Fruit fly (Drosophila melanogaster) whole organism, embryonic: ENCODE data around the gene CG13124.

Experiments
- Asciz ChIP-seq: fragments of 200-800 bp; sonication (Bioruptor generic); optimal IDR thresholded peaks from 2 replicates; lab custom pipeline; 2017; ENCODE audit warnings: missing biosample characterization, mild to moderate bottlenecking, missing genetic modification characterization, missing genetic modification reagents
- Atf3 ChIP-seq: fragments of 200-800 bp; sonication (Bioruptor generic); optimal IDR thresholded peaks from 3 replicates; lab custom pipeline; 2016; ENCODE audit warnings: missing biosample characterization, missing genetic modification characterization
- Awh ChIP-seq: fragments of 200-800 bp; sonication (Bioruptor generic); IDR thresholded peaks from 2 replicates; pipeline ENCODE4, ENCODE4 v1.3.6; 2022; ENCODE audit warnings: missing biosample characterization, missing genetic modification characterization
- Bdp1 ChIP-seq: fragments of 200-800 bp; sonication (Bioruptor generic); optimal IDR thresholded peaks from 3 replicates; lab custom pipeline; 2016; ENCODE audit warnings: missing biosample characterization, missing genetic modification characterization
- CG1024 ChIP-seq: fragments of 200-800 bp; sonication (Bioruptor generic); IDR thresholded peaks from 2 replicates; pipeline ENCODE4 v1.3.6; 2022; ENCODE audit warnings: missing biosample characterization, missing genetic modification characterization
- CG10274 ChIP-seq: fragments of 200-800 bp; sonication (Bioruptor generic); optimal IDR thresholded peaks from 3 replicates; lab custom pipeline; 2017; ENCODE audit warnings: missing biosample characterization, mild to moderate bottlenecking, missing genetic modification characterization
- CG10431 ChIP-seq: fragments of 200-800 bp; sonication (Bioruptor generic); optimal IDR thresholded peaks from 3 replicates; lab custom pipeline; 2018; ENCODE audit warnings: missing biosample characterization, mild to moderate bottlenecking, missing genetic modification characterization
- CG11723 ChIP-seq: fragments of 200-800 bp; sonication (Bioruptor generic); optimal IDR thresholded peaks from 2 replicates; lab custom pipeline; 2017; ENCODE audit warnings: missing biosample characterization, mild to moderate bottlenecking, missing genetic modification characterization
- CG13424 ChIP-seq: fragments of 200-800 bp; sonication (Bioruptor generic); optimal IDR thresholded peaks from 2 replicates; lab custom pipeline; 2019; ENCODE audit warnings: missing biosample characterization, mild to moderate bottlenecking, missing genetic modification characterization, moderate library complexity
- CG14050 ChIP-seq: fragments of 200-800 bp; sonication (Bioruptor generic); IDR thresholded peaks from 3 replicates; pipeline ENCODE4 v1.3.6; 2022; ENCODE audit warnings: missing biosample characterization, missing genetic modification characterization
- CG1602 ChIP-seq: fragments of 200-800 bp; sonication (Bioruptor generic); optimal IDR thresholded peaks from 3 replicates; lab custom pipeline; 2016; ENCODE audit warnings: missing biosample characterization, missing genetic modification characterization
- CG16813 ChIP-seq: fragments of 200-800 bp; sonication (Bioruptor generic); IDR thresholded peaks from 3 replicates; pipeline ENCODE4 v1.3.6; 2022; ENCODE audit warnings: missing biosample characterization, missing genetic modification characterization; ENCODE audit not compliant: partially characterized antibody
- CG1832 ChIP-seq: fragments of 200-800 bp; sonication (Bioruptor generic); optimal IDR thresholded peaks from 2 replicates; lab custom pipeline; 2017; ENCODE audit warnings: missing biosample characterization, mild to moderate bottlenecking, missing genetic modification characterization, inconsistent platforms
- CG2875 ChIP-seq: fragments of 200-800 bp; sonication (Bioruptor generic); optimal IDR thresholded peaks from 2 replicates; lab custom pipeline; 2017; ENCODE audit warnings: missing biosample characterization, mild to moderate bottlenecking, missing genetic modification characterization, missing genetic modification reagents
- CG30403 ChIP-seq: fragments of 200-800 bp; sonication (Bioruptor generic); optimal IDR thresholded peaks from 3 replicates; lab custom pipeline; 2016; ENCODE audit warnings: missing biosample characterization, missing genetic modification characterization
- CG30431 ChIP-seq: fragments of 200-800 bp; sonication (Bioruptor generic); optimal IDR thresholded peaks from 2 replicates; lab custom pipeline; 2017; ENCODE audit warnings: missing biosample characterization, missing genetic modification characterization
- CG31365 ChIP-seq: fragments of 200-800 bp; sonication (Bioruptor generic); optimal IDR thresholded peaks from 2 replicates; lab custom pipeline; 2018; ENCODE audit warnings: missing biosample characterization, mild to moderate bottlenecking, missing genetic modification characterization
- CG3847 ChIP-seq: fragments of 200-800 bp; sonication (Bioruptor generic); IDR thresholded peaks from 2 replicates; pipeline ENCODE4 v1.3.6; 2022; ENCODE audit warnings: missing biosample characterization, missing genetic modification characterization
- CG4820 ChIP-seq: fragments of 200-800 bp; sonication (Bioruptor generic); optimal IDR thresholded peaks from 3 replicates; lab custom pipeline; 2016; ENCODE audit warnings: missing biosample characterization, missing genetic modification characterization
- CG6654 ChIP-seq: fragments of 200-800 bp; sonication (Bioruptor generic); optimal IDR thresholded peaks from 2 replicates; lab custom pipeline; 2017; ENCODE audit warnings: missing biosample characterization, mild to moderate bottlenecking, missing genetic modification characterization
- CG7963 ChIP-seq: fragments of 200-800 bp; sonication (Bioruptor generic); IDR thresholded peaks from 3 replicates; pipeline ENCODE4 v1.3.6; 2022; ENCODE audit warnings: missing biosample characterization, missing genetic modification characterization; ENCODE audit not compliant: partially characterized antibody
- CkIIα-i1 ChIP-seq: fragments of 200-800 bp; sonication (Bioruptor generic); IDR thresholded peaks from 2 replicates; pipeline ENCODE4 v1.3.6; 2022; ENCODE audit warnings: missing biosample characterization, missing genetic modification characterization
- Gsc ChIP-seq: fragments of 200-800 bp; sonication (Bioruptor generic); IDR thresholded peaks from 2 replicates; pipeline ENCODE4 v1.3.6; 2022; ENCODE audit warnings: missing biosample characterization, missing genetic modification characterization
- HLH4C ChIP-seq: fragments of 200-800 bp; sonication (Bioruptor generic); IDR thresholded peaks from 3 replicates; pipeline ENCODE4 v1.3.6; 2022; ENCODE audit warnings: missing biosample characterization, missing genetic modification characterization; ENCODE audit not compliant: partially characterized antibody
- Hmr ChIP-seq: fragments of 200-800 bp; sonication (Bioruptor generic); optimal IDR thresholded peaks from 3 replicates; lab custom pipeline; 2017; ENCODE audit warnings: mild to moderate bottlenecking, missing biosample characterization, missing genetic modification reagents, missing genetic modification characterization
- MBD-R2 ChIP-seq: fragments of 200-800 bp; sonication (Bioruptor generic); IDR thresholded peaks from 2 replicates; pipeline ENCODE4 v1.3.6; 2022; ENCODE audit warnings: missing biosample characterization, missing genetic modification characterization
- Neu2 ChIP-seq: fragments of 200-800 bp; sonication (Bioruptor generic); optimal IDR thresholded peaks from 3 replicates; lab custom pipeline; 2016; ENCODE audit warnings: missing biosample characterization, missing genetic modification characterization, borderline replicate concordance
- Nf-YA ChIP-seq: fragments of 200-800 bp; sonication (Bioruptor generic); IDR thresholded peaks from 2 replicates; pipeline ENCODE4 v1.3.6; 2022; ENCODE audit warnings: missing biosample characterization, missing genetic modification characterization
- Oaz ChIP-seq: fragments of 200-800 bp; sonication (Bioruptor generic); IDR thresholded peaks from 2 replicates; pipeline ENCODE4 v1.3.6; 2022; ENCODE audit warnings: missing biosample characterization, missing genetic modification characterization
- Scr ChIP-seq: fragments of 200-800 bp; sonication (Bioruptor generic); IDR thresholded peaks from 2 replicates; pipeline ENCODE4 v1.3.6; 2022; ENCODE audit warnings: missing biosample characterization, missing genetic modification characterization; ENCODE audit not compliant: partially characterized antibody
- bowl ChIP-seq: fragments of 200-800 bp; sonication (Bioruptor generic); IDR thresholded peaks from 2 replicates; pipeline ENCODE4 v1.3.6; 2022; ENCODE audit warnings: missing biosample characterization, missing genetic modification characterization
- dysf ChIP-seq: fragments of 200-800 bp; sonication (Bioruptor generic); IDR thresholded peaks from 3 replicates; pipeline ENCODE4 v1.3.6; 2022; ENCODE audit warnings: missing biosample characterization, missing genetic modification characterization
- gem ChIP-seq: fragments of 200-800 bp; sonication (Bioruptor generic); optimal IDR thresholded peaks from 2 replicates; lab custom pipeline; 2019; ENCODE audit warnings: missing biosample characterization, mild to moderate bottlenecking, missing genetic modification characterization, moderate library complexity
- grn ChIP-seq: fragments of 200-800 bp; sonication (Bioruptor generic); optimal IDR thresholded peaks from 3 replicates; lab custom pipeline; 2017; ENCODE audit warnings: missing biosample characterization, missing genetic modification characterization
- hkb ChIP-seq, 2 experiments: fragments of 200-800 bp in 1 of 2; fragments of >200 bp in 1 of 2; sonication (Bioruptor generic) in 1 of 2; IDR thresholded peaks in 1 of 2; optimal IDR thresholded peaks in 1 of 2; 2 replicates each; pipeline versions ENCODE4 v1.3.6 to Lab custom; 2017 to 2022; ENCODE audit warnings: missing biosample characterization in 1 of 2, missing genetic modification characterization in 1 of 2
- knrl ChIP-seq: fragments of 200-800 bp; sonication (Bioruptor generic); IDR thresholded peaks from 3 replicates; pipeline ENCODE4 v1.3.6; 2022; ENCODE audit warnings: missing biosample characterization, missing genetic modification characterization; ENCODE audit not compliant: partially characterized antibody
- lov ChIP-seq, 2 experiments: fragments of 200-800 bp in 1 of 2; fragments of >200 bp in 1 of 2; sonication (Bioruptor generic) in 1 of 2; IDR thresholded peaks in 1 of 2; optimal IDR thresholded peaks in 1 of 2; 2 replicates in 1 of 2; 3 replicates in 1 of 2; pipeline versions ENCODE4 v1.3.6 to Lab custom; 2017 to 2022; ENCODE audit warnings: missing biosample characterization in 1 of 2, missing genetic modification characterization in 1 of 2
- mld ChIP-seq: fragments of 200-800 bp; sonication (Bioruptor generic); IDR thresholded peaks from 3 replicates; pipeline ENCODE4 v1.3.6; 2022; ENCODE audit warnings: missing biosample characterization, missing genetic modification characterization; ENCODE audit not compliant: partially characterized antibody
- nmo ChIP-seq: fragments of 200-800 bp; sonication (Bioruptor generic); optimal IDR thresholded peaks from 2 replicates; lab custom pipeline; 2018; ENCODE audit warnings: missing biosample characterization, mild to moderate bottlenecking, missing genetic modification characterization, moderate library complexity
- pho ChIP-seq: fragments of 200-800 bp; sonication (Bioruptor generic); optimal IDR thresholded peaks from 2 replicates; lab custom pipeline; 2016; ENCODE audit warnings: missing biosample characterization, missing genetic modification characterization
- psq ChIP-seq: fragments of 200-800 bp; sonication (Bioruptor generic); optimal IDR thresholded peaks from 2 replicates; lab custom pipeline; 2017; ENCODE audit warnings: missing biosample characterization, missing genetic modification characterization
- repo ChIP-seq: fragments of 200-800 bp; sonication (Bioruptor generic); optimal IDR thresholded peaks from 2 replicates; lab custom pipeline; 2016; ENCODE audit warnings: missing biosample characterization, missing genetic modification characterization
- row ChIP-seq: fragments of 200-800 bp; sonication (Bioruptor generic); IDR thresholded peaks from 3 replicates; pipeline ENCODE4 v1.3.6; 2022; ENCODE audit warnings: missing biosample characterization, missing genetic modification characterization
- salm ChIP-seq: fragments of 200-800 bp; sonication (Bioruptor generic); optimal IDR thresholded peaks from 2 replicates; lab custom pipeline; 2018; ENCODE audit warnings: missing biosample characterization, mild to moderate bottlenecking, missing genetic modification characterization
- sens ChIP-seq: fragments of 200-800 bp; sonication (Bioruptor generic); peaks from one replicate; lab custom pipeline; 2016; ENCODE audit warnings: missing biosample characterization, missing genetic modification characterization
- sob ChIP-seq: fragments of 200-800 bp; sonication (Bioruptor generic); IDR thresholded peaks from 2 replicates; pipeline ENCODE4 v1.3.6; 2022; ENCODE audit warnings: missing biosample characterization, missing genetic modification characterization
- tin ChIP-seq: fragments of 200-800 bp; sonication (Bioruptor generic); optimal IDR thresholded peaks from 3 replicates; lab custom pipeline; 2016; ENCODE audit warnings: missing biosample characterization, missing genetic modification characterization
- tll ChIP-seq, 2 experiments: fragments of 200-800 bp in 1 of 2; fragments of >200 bp in 1 of 2; sonication (Bioruptor generic) in 1 of 2; optimal IDR thresholded peaks; 2 replicates each; lab custom pipeline; 2017 to 2019; ENCODE audit warnings: missing biosample characterization in 2 of 2, missing genetic modification characterization in 2 of 2, mild to moderate bottlenecking in 1 of 2, moderate library complexity in 1 of 2
- tx ChIP-seq: fragments of 200-800 bp; sonication (Bioruptor generic); optimal IDR thresholded peaks from 2 replicates; lab custom pipeline; 2016; ENCODE audit warnings: missing biosample characterization, missing genetic modification characterization
- vvl ChIP-seq: fragments of 200-800 bp; sonication (Bioruptor generic); IDR thresholded peaks from 2 replicates; pipeline ENCODE4 v1.3.6; 2022; ENCODE audit warnings: missing biosample characterization, missing genetic modification characterization

The CG13124 gene

DNA sequence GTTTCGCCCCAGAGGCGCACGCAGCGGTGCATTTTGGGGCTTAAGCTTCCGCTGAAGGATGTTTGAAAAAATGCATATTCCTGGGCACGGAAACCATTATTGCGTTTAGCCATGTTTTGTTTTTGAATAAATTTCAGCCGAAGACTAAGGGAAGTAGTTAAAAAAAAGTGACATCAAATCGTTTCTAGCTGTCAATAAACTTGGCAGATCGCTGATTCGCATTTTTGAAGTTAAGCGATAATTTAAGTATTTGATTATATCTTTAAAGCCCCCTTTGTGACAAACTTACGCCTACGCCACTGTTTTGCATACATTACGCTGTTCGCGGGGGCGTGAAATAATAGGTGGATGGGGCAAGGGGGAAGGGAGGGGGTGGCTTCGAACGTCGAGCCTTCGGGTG is 44.1 kb downstream of the CG13124 start (continued):
- no peak for TF ChIP-seq lov (optimal IDR thresholded peaks at IDR 0.05; lab: Kevin White, UChicago)
- TF ChIP-seq lov (GFP tag; IDR thresholded peaks at IDR 0.05; lab: Robert Waterston, UW): no peak
- TF ChIP-seq knrl (GFP tag; lab: Robert Waterston, UW): no peak
- no peak for TF ChIP-seq CG7963
- TF ChIP-seq psq (GFP tag; lab: Kevin White, UChicago): no peak
- TF ChIP-seq pho (GFP tag; lab: Kevin White, UChicago): peak; percentile 14
- no peak for TF ChIP-seq sob (GFP tag; lab: Robert Waterston, UW)
- TF ChIP-seq repo (GFP tag; lab: Kevin White, UChicago): no peak
- TF ChIP-seq Atf3 (GFP tag; lab: Kevin White, UChicago): no peak
- TF ChIP-seq HLH4C: no peak
- 0 out of 2 replicates have a peak, but pooled peaks have one; percentile 33 for TF ChIP-seq CG3847 (GFP tag; lab: Robert Waterston, UW)
- no peak for TF ChIP-seq grn (GFP tag; lab: Kevin White, UChicago)
- no peak for TF ChIP-seq CG30431 (GFP tag; lab: Kevin White, UChicago)
- no peak for TF ChIP-seq Asciz (GFP tag; lab: Kevin White, UChicago)
- TF ChIP-seq CG14050: no peak
- no peak for TF ChIP-seq bowl (GFP tag; lab: Robert Waterston, UW)
- TF ChIP-seq tx (GFP tag; lab: Kevin White, UChicago): peak; percentile 18
- no peak for TF ChIP-seq CG16813 (GFP tag; lab: Robert Waterston, UW)
- no peak for TF ChIP-seq CG31365 (tag; lab: Kevin White, UChicago)
- no peak for TF ChIP-seq Nf-YA (GFP tag; lab: Robert Waterston, UW)
- no peak for TF ChIP-seq Bdp1 (GFP tag; lab: Kevin White, UChicago)
- TF ChIP-seq CG1602 (GFP tag; lab: Kevin White, UChicago): no peak
- TF ChIP-seq dysf (GFP tag; lab: Robert Waterston, UW): 0 out of 3 replicates have a peak, but pooled peaks have one; percentile 40
- peak; percentile 21 for TF ChIP-seq CG13424 (tag; lab: Kevin White, UChicago)
- TF ChIP-seq row: peak; percentile 41; the same call in 1 of the 3 replicates
- TF ChIP-seq tll (GFP tag; optimal IDR thresholded peaks at IDR 0.05; lab: Kevin White, UChicago): no peak
- TF ChIP-seq MBD-R2 (GFP tag; lab: Robert Waterston, UW): no peak
- TF ChIP-seq tin: no peak
- no peak for TF ChIP-seq CG2875 (GFP tag; lab: Kevin White, UChicago)
- peak; percentile 13 for TF ChIP-seq sens (GFP tag; lab: Kevin White, UChicago)
- TF ChIP-seq Awh (GFP tag; lab: Robert Waterston, UW): no peak
- no peak for TF ChIP-seq mld (GFP tag; lab: Robert Waterston, UW)
- no peak for TF ChIP-seq Scr (GFP tag; lab: Robert Waterston, UW)
- TF ChIP-seq CG6654: no peak
- TF ChIP-seq salm (tag; lab: Kevin White, UChicago): no peak
- TF ChIP-seq nmo: peak; percentile 16
- TF ChIP-seq Neu2: no peak
- no peak for TF ChIP-seq CG10274 (GFP tag; lab: Kevin White, UChicago)
- TF ChIP-seq CG1024 (GFP tag; lab: Robert Waterston, UW): no peak
- peak; percentile 50 for TF ChIP-seq CG30403 (GFP tag; lab: Kevin White, UChicago)
- TF ChIP-seq CG10431 (GFP tag; lab: Kevin White, UChicago): no peak
- TF ChIP-seq CG11723 (GFP tag; lab: Kevin White, UChicago): no peak
- no peak for TF ChIP-seq CG4820 (GFP tag; lab: Kevin White, UChicago)
- no peak for TF ChIP-seq Gsc (GFP tag; lab: Robert Waterston, UW)
- TF ChIP-seq gem: peak; percentile 45
- TF ChIP-seq Oaz (GFP tag; lab: Robert Waterston, UW): 0 out of 2 replicates have a peak, but pooled peaks have one; percentile 21
- TF ChIP-seq vvl (GFP tag; lab: Robert Waterston, UW): peak; percentile 28; the same call in 1 of the 2 replicates
- TF ChIP-seq Hmr (GFP tag; lab: Kevin White, UChicago): peak; percentile 66
- TF ChIP-seq CkIIα-i1 (GFP tag; lab: Robert Waterston, UW): no peak
- TF ChIP-seq CG1832 (GFP tag; lab: Kevin White, UChicago): no peak
- no peak for TF ChIP-seq hkb (optimal IDR thresholded peaks at IDR 0.05; lab: Kevin White, UChicago)
- TF ChIP-seq hkb (GFP tag; IDR thresholded peaks at IDR 0.05; lab: Robert Waterston, UW): 0 out of 2 replicates have a peak, but pooled peaks have one; percentile 16
